Worm (Caenorhabditis elegans): Measurements from ENCODE around the gene B0432.11.

DNA sequence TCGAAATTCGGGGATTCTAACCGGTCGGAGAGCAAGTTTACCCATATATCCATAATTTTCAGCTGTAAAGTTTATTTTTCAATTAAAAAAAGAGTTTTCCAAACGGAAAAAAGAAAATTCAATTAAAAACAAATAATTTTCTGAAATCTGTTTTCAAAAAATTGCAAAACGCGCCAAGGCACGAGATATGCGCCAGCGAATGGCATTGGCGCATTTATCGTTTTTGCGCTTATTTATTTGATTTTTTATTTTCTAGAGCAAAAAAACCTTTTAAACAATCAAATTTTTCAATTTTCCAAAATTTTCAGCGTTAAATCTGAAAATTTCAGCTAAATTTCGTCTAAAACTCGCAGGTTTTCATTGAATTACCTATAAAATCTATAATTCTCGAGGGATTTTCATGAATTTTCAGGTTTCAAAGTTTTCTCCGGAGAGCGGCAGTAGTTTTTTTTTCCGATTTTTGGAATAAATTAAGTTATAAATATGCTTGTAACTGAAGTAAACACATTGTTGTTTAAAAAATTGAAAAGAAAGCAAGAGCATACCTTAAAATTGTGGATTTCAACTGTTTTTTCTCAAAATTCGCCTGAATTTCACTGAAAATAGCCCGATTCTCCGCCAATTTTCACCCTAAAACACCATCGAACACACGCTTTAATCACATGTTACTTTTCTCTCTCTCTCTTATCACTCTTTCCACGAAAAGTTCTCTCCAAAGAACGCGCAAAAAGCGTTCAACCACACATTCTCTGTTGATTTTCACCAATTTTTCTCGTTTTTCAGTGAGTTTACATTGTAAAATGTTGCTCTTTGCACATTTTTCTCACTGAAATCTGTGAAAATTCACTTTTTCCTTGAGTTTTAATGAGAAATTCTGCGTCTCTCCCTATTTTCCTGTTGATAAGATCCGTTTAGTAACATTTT is 8.6 kb downstream of the B0432.11 start, which contains the start of gene B0432.10:
- no peak for TF ChIP-seq ama-1 (optimal IDR thresholded peaks at IDR 0.05)
- TF ChIP-seq ama-1 (GFP tag; optimal IDR thresholded peaks at IDR 0.05), result no peak
- TF ChIP-seq him-1 (tag; optimal IDR thresholded peaks at IDR 0.05), result no peak
- TF ChIP-seq F33H1.4 (GFP tag; IDR thresholded peaks at IDR 0.05), result no peak
- no peak for TF ChIP-seq somi-1 (GFP tag; optimal IDR thresholded peaks at IDR 0.05)
- no peak for TF ChIP-seq ceh-91 (GFP tag; IDR thresholded peaks at IDR 0.05)
- no peak for TF ChIP-seq unc-62 (GFP tag; optimal IDR thresholded peaks at IDR 0.05)
- TF ChIP-seq D2030.7 (GFP tag; IDR thresholded peaks at IDR 0.05), result 0 out of 2 replicates have a peak, but pooled peaks have one; percentile 48

Measured in whole organism, young adult.